Worm (Caenorhabditis elegans) whole organism, L4/young adult: Measurements from ENCODE around the gene pycr-1.

Source experiments
- dao-5 ChIP-seq: sonication (generic microtip); optimal IDR thresholded peaks from 2 replicates; lab custom pipeline; 2016; ENCODE audit warnings: missing genotype, missing genetic modification characterization, moderate library complexity, missing compliant biosample characterization
- him-1 ChIP-seq: sonication (generic microtip); optimal IDR thresholded peaks from 2 replicates; lab custom pipeline; 2016; ENCODE audit warnings: missing genotype, missing genetic modification reagents, missing genetic modification characterization, missing compliant biosample characterization

DNA sequence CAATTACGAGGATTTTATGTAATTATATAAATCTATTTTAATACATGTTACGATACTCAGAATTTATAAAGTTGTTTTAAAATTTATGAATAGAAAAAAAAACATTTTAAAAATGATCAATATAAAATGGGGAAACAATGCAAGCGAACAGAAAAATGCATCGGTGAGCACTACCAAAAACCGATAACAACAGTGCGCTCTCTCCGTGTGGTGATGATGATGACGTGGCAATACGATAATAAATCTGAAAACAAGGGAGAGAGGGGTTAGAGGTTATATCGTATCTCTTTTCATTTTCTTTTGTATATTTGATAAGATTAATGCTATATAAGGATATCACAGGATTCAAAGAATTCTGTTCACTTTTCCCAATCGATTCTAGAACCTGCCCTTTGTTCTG lies 713 bp upstream of the pycr-1 start:
- TF ChIP-seq dao-5: no peak
- TF ChIP-seq him-1 (tag; lab: Kevin White, UChicago): no peak
